Fruit fly (Drosophila melanogaster) whole organism, embryonic: ENCODE measurements around the gene CG12115.

Source experiments
- Bdp1 ChIP-seq: fragments of 200-800 bp; sonication (Bioruptor generic); optimal IDR thresholded peaks from 3 replicates; lab custom pipeline; 2016; ENCODE audit warnings: missing biosample characterization, missing genetic modification characterization
- Bteb2 ChIP-seq: fragments of 200-800 bp; sonication (Bioruptor generic); optimal IDR thresholded peaks from 2 replicates; lab custom pipeline; 2016; ENCODE audit warnings: missing biosample characterization, missing genetic modification characterization
- CG10431 ChIP-seq: fragments of 200-800 bp; sonication (Bioruptor generic); optimal IDR thresholded peaks from 3 replicates; lab custom pipeline; 2018; ENCODE audit warnings: missing biosample characterization, mild to moderate bottlenecking, missing genetic modification characterization
- CG12104 ChIP-seq: fragments of 200-800 bp; sonication (Bioruptor generic); optimal IDR thresholded peaks from 3 replicates; lab custom pipeline; 2016; ENCODE audit warnings: missing biosample characterization, missing genetic modification characterization
- CG12299 ChIP-seq: fragments of 200-800 bp; sonication (Bioruptor generic); optimal IDR thresholded peaks from 2 replicates; lab custom pipeline; 2018; ENCODE audit warnings: missing biosample characterization, mild to moderate bottlenecking, missing genetic modification characterization
- CG14014 ChIP-seq: fragments of 200-800 bp; sonication (Bioruptor generic); IDR thresholded peaks from 2 replicates; pipeline ENCODE4 v1.3.6; 2022; ENCODE audit warnings: missing biosample characterization, missing genetic modification characterization
- CG1602 ChIP-seq: fragments of 200-800 bp; sonication (Bioruptor generic); optimal IDR thresholded peaks from 3 replicates; lab custom pipeline; 2016; ENCODE audit warnings: missing biosample characterization, missing genetic modification characterization
- CG16863 ChIP-seq: fragments of 200-800 bp; sonication (Bioruptor generic); optimal IDR thresholded peaks from 3 replicates; lab custom pipeline; 2016; ENCODE audit warnings: missing biosample characterization, missing genetic modification characterization
- CG1792 ChIP-seq: fragments of 200-800 bp; sonication (Bioruptor generic); optimal IDR thresholded peaks from 2 replicates; lab custom pipeline; 2016; ENCODE audit warnings: missing biosample characterization, missing genetic modification characterization
- CG1832 ChIP-seq: fragments of 200-800 bp; sonication (Bioruptor generic); optimal IDR thresholded peaks from 2 replicates; lab custom pipeline; 2017; ENCODE audit warnings: missing biosample characterization, mild to moderate bottlenecking, missing genetic modification characterization, inconsistent platforms
- CG2120 ChIP-seq: fragments of 200-800 bp; sonication (Bioruptor generic); optimal IDR thresholded peaks from 3 replicates; lab custom pipeline; 2016; ENCODE audit warnings: missing biosample characterization, missing genetic modification characterization
- CG3065 ChIP-seq: fragments of 200-800 bp; sonication (Bioruptor generic); optimal IDR thresholded peaks from 2 replicates; lab custom pipeline; 2016; ENCODE audit warnings: missing biosample characterization, missing genetic modification characterization
- CG31441 ChIP-seq: fragments of 200-800 bp; sonication (Bioruptor generic); IDR thresholded peaks from 2 replicates; pipeline ENCODE4 v1.3.6; 2022; ENCODE audit warnings: missing biosample characterization, missing genetic modification characterization
- CG3995 ChIP-seq: fragments of 200-800 bp; sonication (Bioruptor generic); optimal IDR thresholded peaks from 3 replicates; lab custom pipeline; 2016; ENCODE audit warnings: missing biosample characterization, missing genetic modification characterization
- CG4730 ChIP-seq: fragments of 200-800 bp; sonication (Bioruptor generic); IDR thresholded peaks from 2 replicates; pipeline ENCODE4 v1.3.6; 2022; ENCODE audit warnings: missing biosample characterization, missing genetic modification characterization
- CG6254 ChIP-seq: fragments of 200-800 bp; sonication (Bioruptor generic); optimal IDR thresholded peaks from 3 replicates; lab custom pipeline; 2017; ENCODE audit warnings: mild to moderate bottlenecking, missing biosample characterization, missing genetic modification reagents, missing genetic modification characterization
- CG8359 ChIP-seq: fragments of 200-800 bp; sonication (Bioruptor generic); optimal IDR thresholded peaks from 2 replicates; lab custom pipeline; 2017; ENCODE audit warnings: missing biosample characterization, mild to moderate bottlenecking, missing genetic modification characterization, borderline replicate concordance
- CG8944 ChIP-seq: fragments of 200-800 bp; sonication (Bioruptor generic); optimal IDR thresholded peaks from 3 replicates; lab custom pipeline; 2016; ENCODE audit warnings: missing biosample characterization, missing genetic modification characterization
- Camta ChIP-seq: fragments of 200-800 bp; sonication (Bioruptor generic); optimal IDR thresholded peaks from 2 replicates; lab custom pipeline; 2016; ENCODE audit warnings: missing biosample characterization, missing genetic modification characterization
- CkIIα-i1 ChIP-seq: fragments of 200-800 bp; sonication (Bioruptor generic); IDR thresholded peaks from 2 replicates; pipeline ENCODE4 v1.3.6; 2022; ENCODE audit warnings: missing biosample characterization, missing genetic modification characterization
- CrebB ChIP-seq: fragments of 200-800 bp; sonication (Bioruptor generic); optimal IDR thresholded peaks from 3 replicates; lab custom pipeline; 2018; ENCODE audit warnings: missing biosample characterization, mild to moderate bottlenecking, missing genetic modification characterization
- Doc2 ChIP-seq: fragments of 200-800 bp; sonication (Bioruptor generic); IDR thresholded peaks from 2 replicates; pipeline ENCODE4 v1.3.6; 2022; ENCODE audit warnings: missing biosample characterization, missing genetic modification characterization
- Doc3 ChIP-seq: fragments of 200-800 bp; sonication (Bioruptor generic); IDR thresholded peaks from 3 replicates; pipeline ENCODE4 v1.3.6; 2022; ENCODE audit warnings: missing biosample characterization, missing genetic modification characterization; ENCODE audit not compliant: partially characterized antibody
- Drgx ChIP-seq: fragments of 200-800 bp; sonication (Bioruptor generic); IDR thresholded peaks from 2 replicates; pipeline ENCODE4 v1.3.6; 2022; ENCODE audit warnings: missing biosample characterization, missing genetic modification characterization
- Fer2 ChIP-seq: fragments of 200-800 bp; sonication (Bioruptor generic); optimal IDR thresholded peaks from 2 replicates; lab custom pipeline; 2018; ENCODE audit warnings: missing biosample characterization, mild to moderate bottlenecking, missing genetic modification characterization, moderate library complexity
- GATAe ChIP-seq: fragments of 200-800 bp; sonication (Bioruptor generic); conservative IDR thresholded peaks from 2 replicates; pipeline ENCODE4 v1.3.6; 2022; ENCODE audit warnings: missing biosample characterization, missing genetic modification characterization
- Gsc ChIP-seq: fragments of 200-800 bp; sonication (Bioruptor generic); IDR thresholded peaks from 2 replicates; pipeline ENCODE4 v1.3.6; 2022; ENCODE audit warnings: missing biosample characterization, missing genetic modification characterization
- H2.0 ChIP-seq: fragments of 200-800 bp; sonication (Bioruptor generic); IDR thresholded peaks from 2 replicates; pipeline ENCODE4 v1.3.6; 2022; ENCODE audit warnings: missing biosample characterization, missing genetic modification characterization
- Max ChIP-seq: fragments of 200-800 bp; sonication (Bioruptor generic); optimal IDR thresholded peaks from 2 replicates; lab custom pipeline; 2016; ENCODE audit warnings: missing biosample characterization, mild to moderate bottlenecking, missing genetic modification characterization
- Myb ChIP-seq: fragments of 200-800 bp; sonication (Bioruptor generic); optimal IDR thresholded peaks from 2 replicates; lab custom pipeline; 2016; ENCODE audit warnings: missing biosample characterization, missing genetic modification characterization
- Nf-YC ChIP-seq: fragments of 200-800 bp; optimal IDR thresholded peaks from 3 replicates; lab custom pipeline; 2019; ENCODE audit warnings: missing biosample characterization, mild to moderate bottlenecking, missing genetic modification characterization, moderate library complexity
- ara ChIP-seq: fragments of 200-800 bp; sonication (Bioruptor generic); IDR thresholded peaks from 2 replicates; pipeline ENCODE4 v1.3.6; 2022; ENCODE audit warnings: missing biosample characterization, missing genetic modification characterization
- bab2 ChIP-seq: fragments of 200-800 bp; sonication (Bioruptor generic); optimal IDR thresholded peaks from 2 replicates; lab custom pipeline; 2016; ENCODE audit warnings: missing biosample characterization, missing genetic modification characterization
- bbx ChIP-seq: fragments of 200-800 bp; sonication (Bioruptor generic); IDR thresholded peaks from 2 replicates; pipeline ENCODE4 v1.3.6; 2022; ENCODE audit warnings: missing biosample characterization, missing genetic modification characterization; ENCODE audit not compliant: partially characterized antibody
- br ChIP-seq: fragments of >200 bp; optimal IDR thresholded peaks from 2 replicates; lab custom pipeline; 2017
- btn ChIP-seq: fragments of 200-800 bp; sonication (Bioruptor generic); optimal IDR thresholded peaks from 2 replicates; lab custom pipeline; 2016; ENCODE audit warnings: missing biosample characterization, missing genetic modification characterization
- ci ChIP-seq: fragments of 200-800 bp; sonication (Bioruptor generic); IDR thresholded peaks from 3 replicates; pipeline ENCODE4 v1.3.6; 2022; ENCODE audit warnings: missing biosample characterization, missing genetic modification characterization
- croc ChIP-seq: fragments of 200-800 bp; sonication (Bioruptor generic); conservative IDR thresholded peaks from 3 replicates; pipeline ENCODE4 v1.3.6; 2022; ENCODE audit warnings: missing biosample characterization, missing genetic modification characterization
- dati ChIP-seq: fragments of 200-800 bp; sonication (Bioruptor generic); IDR thresholded peaks from 2 replicates; pipeline ENCODE4 v1.3.6; 2022; ENCODE audit warnings: missing biosample characterization, missing genetic modification characterization
- h ChIP-seq: fragments of >200 bp; optimal IDR thresholded peaks from 2 replicates; lab custom pipeline; 2017
- insv ChIP-seq, 2 experiments: fragments of 200-800 bp; sonication (Bioruptor generic); optimal IDR thresholded peaks; 3 replicates each; lab custom pipeline; 2016 to 2018; ENCODE audit warnings: missing biosample characterization in 2 of 2, missing genetic modification characterization in 2 of 2
- kay ChIP-seq: fragments of 200-800 bp; sonication (Bioruptor generic); optimal IDR thresholded peaks from 2 replicates; lab custom pipeline; 2016; ENCODE audit warnings: missing biosample characterization, missing genetic modification characterization
- knrl ChIP-seq: fragments of 200-800 bp; sonication (Bioruptor generic); IDR thresholded peaks from 3 replicates; pipeline ENCODE4 v1.3.6; 2022; ENCODE audit warnings: missing biosample characterization, missing genetic modification characterization; ENCODE audit not compliant: partially characterized antibody
- lov ChIP-seq, 2 experiments: fragments of 200-800 bp in 1 of 2; fragments of >200 bp in 1 of 2; sonication (Bioruptor generic) in 1 of 2; IDR thresholded peaks in 1 of 2; optimal IDR thresholded peaks in 1 of 2; 2 replicates in 1 of 2; 3 replicates in 1 of 2; pipeline versions ENCODE4 v1.3.6 to Lab custom; 2017 to 2022; ENCODE audit warnings: missing biosample characterization in 1 of 2, missing genetic modification characterization in 1 of 2
- oc ChIP-seq: fragments of 200-800 bp; sonication (Bioruptor generic); optimal IDR thresholded peaks from 2 replicates; lab custom pipeline; 2018; ENCODE audit warnings: missing biosample characterization, mild to moderate bottlenecking, missing genetic modification characterization, moderate library complexity
- prd ChIP-seq, 3 experiments: fragments of >200 bp in 2 of 3; fragments of 200-800 bp in 1 of 3; sonication (Bioruptor generic) in 1 of 3; optimal IDR thresholded peaks in 2 of 3; IDR thresholded peaks in 1 of 3; 2 replicates in 2 of 3; 3 replicates in 1 of 3; pipeline versions ENCODE4 v1.3.6 to Lab custom; 2017 to 2022; ENCODE audit warnings: missing biosample characterization in 1 of 3, missing genetic modification characterization in 1 of 3
- salm ChIP-seq: fragments of 200-800 bp; sonication (Bioruptor generic); optimal IDR thresholded peaks from 2 replicates; lab custom pipeline; 2018; ENCODE audit warnings: missing biosample characterization, mild to moderate bottlenecking, missing genetic modification characterization
- sens-2 ChIP-seq: fragments of 200-800 bp; sonication (Bioruptor generic); IDR thresholded peaks from 2 replicates; pipeline ENCODE4 v1.3.6; 2022; ENCODE audit warnings: missing biosample characterization, missing genetic modification characterization
- tgo ChIP-seq: fragments of 200-800 bp; sonication (Bioruptor generic); IDR thresholded peaks from 3 replicates; pipeline ENCODE4 v1.3.6; 2022; ENCODE audit warnings: missing biosample characterization, missing genetic modification characterization
- trh ChIP-seq: fragments of 200-800 bp; sonication (Bioruptor generic); optimal IDR thresholded peaks from 2 replicates; lab custom pipeline; 2016; ENCODE audit warnings: missing biosample characterization, missing genetic modification characterization
- ttk ChIP-seq: fragments of 200-800 bp; sonication (Bioruptor generic); IDR thresholded peaks from 2 replicates; pipeline ENCODE4 v2.1.2; 2022; ENCODE audit warnings: missing biosample characterization, missing genetic modification characterization
- zfh2 ChIP-seq: fragments of 200-800 bp; sonication (Bioruptor generic); optimal IDR thresholded peaks from 2 replicates; lab custom pipeline; 2016; ENCODE audit warnings: missing biosample characterization, missing genetic modification characterization

Gene CG12115

dm6 chrX:9156388-9156823, 34.0 kb downstream of the CG12115 start, which contains the start of gene His3.3B (continued):
- TF ChIP-seq Max (GFP tag; lab: Kevin White, UChicago) (peak; percentile 7), Doc2 (no peak), CG8359 (GFP tag; lab: Kevin White, UChicago) (no peak), insv (GFP tag; optimal IDR thresholded peaks at IDR 0.05; lab: Kevin White, UChicago) (peak in 1 of 2 experiments; percentile 34), CG31441 (GFP tag; lab: Robert Waterston, UW) (no peak; the same call in 1 of the 2 replicates), Myb (GFP tag; lab: Kevin White, UChicago) (no peak), bab2 (GFP tag; lab: Kevin White, UChicago) (no peak), trh (GFP tag; lab: Kevin White, UChicago) (no peak), salm (tag; lab: Kevin White, UChicago) (no peak), CG16863 (peak; percentile 4), sens-2 (no peak), btn (no peak), kay (no peak), Doc3 (GFP tag; lab: Robert Waterston, UW) (no peak; the same call in 2 of the 3 replicates), CG3065 (GFP tag; lab: Kevin White, UChicago) (peak; percentile 82), Gsc (GFP tag; lab: Robert Waterston, UW) (no peak), CG6254 (GFP tag; lab: Kevin White, UChicago) (no peak), Bteb2 (GFP tag; lab: Kevin White, UChicago) (no peak), Bdp1 (no peak), CG10431 (GFP tag; lab: Kevin White, UChicago) (no peak), lov (optimal IDR thresholded peaks at IDR 0.05; lab: Kevin White, UChicago) (no peak), lov (GFP tag; IDR thresholded peaks at IDR 0.05; lab: Robert Waterston, UW) (no peak), CG1832 (GFP tag; lab: Kevin White, UChicago) (no peak), Fer2 (tag; lab: Kevin White, UChicago) (no peak), tgo (GFP tag; lab: Robert Waterston, UW) (no peak; the same call in 2 of the 3 replicates), h (no peak), CG12104 (no peak), ci (peak; percentile 58; the same call in 1 of the 3 replicates), CG1792 (GFP tag; lab: Kevin White, UChicago) (no peak), zfh2 (GFP tag; lab: Kevin White, UChicago) (no peak), CkIIα-i1 (GFP tag; lab: Robert Waterston, UW) (no peak), bbx (GFP tag; lab: Robert Waterston, UW) (peak; percentile 21; the same call in 1 of the 2 replicates), CG1602 (GFP tag; lab: Kevin White, UChicago) (no peak), H2.0 (GFP tag; lab: Robert Waterston, UW) (no peak), CG2120 (no peak), CrebB (tag; lab: Kevin White, UChicago) (no peak), CG4730 (no peak), prd (optimal IDR thresholded peaks at IDR 0.05; lab: Kevin White, UChicago) (no peak), prd (GFP tag; IDR thresholded peaks at IDR 0.05; lab: Robert Waterston, UW) (no peak), croc (GFP tag; lab: Robert Waterston, UW) (no peak), br (lab: Kevin White, UChicago) (no peak), CG12299 (tag; lab: Kevin White, UChicago) (peak; percentile 55), Camta (GFP tag; lab: Kevin White, UChicago) (no peak), Nf-YC (no peak), GATAe (GFP tag; lab: Robert Waterston, UW) (no peak), dati (GFP tag; lab: Robert Waterston, UW) (no peak), knrl (peak; percentile 13; the same call in 1 of the 3 replicates), CG14014 (GFP tag; lab: Robert Waterston, UW) (no peak), Drgx (GFP tag; lab: Robert Waterston, UW) (no peak), CG8944 (no peak), ara (GFP tag; lab: Robert Waterston, UW) (no peak), ttk (GFP tag; lab: Robert Waterston, UW) (no peak), oc (tag; lab: Kevin White, UChicago) (no peak), CG3995 (GFP tag; lab: Kevin White, UChicago) (peak; percentile 4)
